Worm (Caenorhabditis elegans) whole organism, late embryonic: Measurements from ENCODE around the gene ZK899.6.

Experiments
- K02D7.2 ChIP-seq: sonication (generic microtip); optimal IDR thresholded peaks from 2 replicates; lab custom pipeline; 2017; ENCODE audit warnings: mild to moderate bottlenecking, missing genetic modification characterization, missing compliant biosample characterization
- K09A11.1 ChIP-seq: sonication (generic microtip); optimal IDR thresholded peaks from 2 replicates; lab custom pipeline; 2017; ENCODE audit warnings: antibody characterized with exemption, mild to moderate bottlenecking, missing genetic modification characterization, missing compliant biosample characterization; ENCODE audit not compliant: insufficient read depth
- T23F11.4 ChIP-seq: fragments of 200-800 bp; sonication (Bioruptor generic); optimal IDR thresholded peaks from 2 replicates; lab custom pipeline; 2018; ENCODE audit warnings: mild to moderate bottlenecking, missing genetic modification characterization, missing compliant biosample characterization
- ahr-1 ChIP-seq: sonication (generic microtip); optimal IDR thresholded peaks from 2 replicates; lab custom pipeline; 2016; ENCODE audit warnings: missing genetic modification characterization, missing compliant biosample characterization
- ceh-18 ChIP-seq: sonication (generic microtip); optimal IDR thresholded peaks from 2 replicates; lab custom pipeline; 2016; ENCODE audit warnings: missing genetic modification characterization, missing compliant biosample characterization
- ceh-22 ChIP-seq: sonication (generic microtip); optimal IDR thresholded peaks from 2 replicates; lab custom pipeline; 2017; ENCODE audit warnings: missing biosample characterization, missing genetic modification characterization
- ceh-24 ChIP-seq: sonication (generic microtip); optimal IDR thresholded peaks from 2 replicates; lab custom pipeline; 2016; ENCODE audit warnings: mild to moderate bottlenecking, missing genetic modification characterization, missing compliant biosample characterization
- ceh-30 ChIP-seq: fragments of 150-350 bp; optimal IDR thresholded peaks from 2 replicates; lab custom pipeline; 2014; ENCODE audit warnings: missing biosample characterization, missing genetic modification characterization
- ceh-31 ChIP-seq: sonication (generic microtip); optimal IDR thresholded peaks from 2 replicates; lab custom pipeline; 2016; ENCODE audit warnings: missing genetic modification characterization, missing compliant biosample characterization
- ceh-34 ChIP-seq: sonication (generic microtip); optimal IDR thresholded peaks from 2 replicates; lab custom pipeline; 2016; ENCODE audit warnings: mild to moderate bottlenecking, missing genetic modification characterization, missing compliant biosample characterization
- ceh-45 ChIP-seq: fragments of 200-800 bp; sonication (Bioruptor generic); IDR thresholded peaks from 2 replicates; pipeline ENCODE4 v1.3.6; 2022; ENCODE audit warnings: missing genetic modification reagents, missing genetic modification characterization, missing compliant biosample characterization
- ceh-9 ChIP-seq: sonication (generic microtip); optimal IDR thresholded peaks from 2 replicates; lab custom pipeline; 2016; ENCODE audit warnings: mild to moderate bottlenecking, missing genetic modification characterization, inconsistent platforms, missing compliant biosample characterization
- che-1 ChIP-seq: sonication (generic microtip); optimal IDR thresholded peaks from 2 replicates; lab custom pipeline; 2016; ENCODE audit warnings: mild to moderate bottlenecking, missing genetic modification characterization, missing compliant biosample characterization
- elt-2 ChIP-seq: sonication (generic microtip); optimal IDR thresholded peaks from 2 replicates; lab custom pipeline; 2016; ENCODE audit warnings: missing genetic modification reagents, missing genetic modification characterization, missing compliant biosample characterization
- fkh-6 ChIP-seq: sonication (generic microtip); optimal IDR thresholded peaks from 2 replicates; lab custom pipeline; 2016; ENCODE audit warnings: missing genetic modification characterization, missing compliant biosample characterization
- gmeb-2 ChIP-seq: sonication (generic microtip); optimal IDR thresholded peaks from 2 replicates; lab custom pipeline; 2016; ENCODE audit warnings: missing genetic modification characterization, inconsistent platforms, missing compliant biosample characterization
- hlh-6 ChIP-seq: sonication (generic microtip); optimal IDR thresholded peaks from 2 replicates; lab custom pipeline; 2016; ENCODE audit warnings: missing genotype, missing genetic modification characterization, missing compliant biosample characterization
- hlh-8 ChIP-seq: sonication (generic microtip); optimal IDR thresholded peaks from 2 replicates; lab custom pipeline; 2016; ENCODE audit warnings: missing genotype, missing genetic modification characterization, missing compliant biosample characterization
- lin-11 ChIP-seq: fragments of 200-800 bp; sonication (Bioruptor generic); optimal IDR thresholded peaks from 2 replicates; lab custom pipeline; 2018; ENCODE audit warnings: mild to moderate bottlenecking, missing genetic modification characterization, missing compliant biosample characterization
- mec-3 ChIP-seq: sonication (generic microtip); optimal IDR thresholded peaks from 2 replicates; lab custom pipeline; 2016; ENCODE audit warnings: borderline replicate concordance, missing genetic modification characterization, missing compliant biosample characterization
- nfya-1 ChIP-seq: sonication (generic microtip); optimal IDR thresholded peaks from 2 replicates; lab custom pipeline; 2017; ENCODE audit warnings: missing genetic modification characterization, mild to moderate bottlenecking, missing compliant biosample characterization, antibody characterized with exemption, moderate library complexity
- nhr-11 ChIP-seq: fragments of 150-350 bp; optimal IDR thresholded peaks from 2 replicates; lab custom pipeline; 2014; ENCODE audit warnings: missing biosample characterization, missing genetic modification characterization
- nhr-232 ChIP-seq: sonication (generic microtip); optimal IDR thresholded peaks from 2 replicates; lab custom pipeline; 2016; ENCODE audit warnings: missing genetic modification characterization, missing compliant biosample characterization
- odd-2 ChIP-seq: sonication (generic microtip); optimal IDR thresholded peaks from 2 replicates; lab custom pipeline; 2017; ENCODE audit warnings: antibody characterized with exemption, mild to moderate bottlenecking, missing genetic modification characterization, missing compliant biosample characterization
- pag-3 ChIP-seq: sonication (generic microtip); optimal IDR thresholded peaks from 2 replicates; lab custom pipeline; 2016; ENCODE audit warnings: missing compliant biosample characterization, missing genetic modification characterization, borderline replicate concordance
- pax-1 ChIP-seq: fragments of 150-350 bp; optimal IDR thresholded peaks from 2 replicates; lab custom pipeline; 2014; ENCODE audit warnings: missing biosample characterization, missing genetic modification characterization
- pha-2 ChIP-seq: sonication (generic microtip); optimal IDR thresholded peaks from 2 replicates; lab custom pipeline; 2017; ENCODE audit warnings: mild to moderate bottlenecking, missing genetic modification characterization, missing compliant biosample characterization
- pha-4 ChIP-seq: fragments of 150-350 bp; optimal IDR thresholded peaks from 2 replicates; lab custom pipeline; 2018; ENCODE audit warnings: missing biosample characterization, missing genetic modification reagents, missing genetic modification characterization
- pros-1 ChIP-seq: fragments of 150-350 bp; optimal IDR thresholded peaks from 2 replicates; lab custom pipeline; 2014; ENCODE audit warnings: missing biosample characterization, missing genetic modification reagents, missing genetic modification characterization
- ref-2 ChIP-seq: sonication (generic microtip); optimal IDR thresholded peaks from 2 replicates; lab custom pipeline; 2016; ENCODE audit warnings: missing genetic modification characterization, missing compliant biosample characterization
- rnt-1 ChIP-seq: sonication (generic microtip); optimal IDR thresholded peaks from 2 replicates; lab custom pipeline; 2016; ENCODE audit warnings: missing genetic modification characterization, missing compliant biosample characterization
- sdc-2 ChIP-seq: sonication (generic microtip); optimal IDR thresholded peaks from 2 replicates; lab custom pipeline; 2016; ENCODE audit warnings: missing genotype, missing genetic modification characterization, missing compliant biosample characterization
- sox-4 ChIP-seq: sonication (generic microtip); optimal IDR thresholded peaks from 2 replicates; lab custom pipeline; 2017; ENCODE audit warnings: mild to moderate bottlenecking, missing genetic modification characterization, inconsistent platforms, missing compliant biosample characterization
- tbx-2 ChIP-seq: sonication (generic microtip); optimal IDR thresholded peaks from 2 replicates; lab custom pipeline; 2016; ENCODE audit warnings: missing genetic modification characterization, missing compliant biosample characterization
- tbx-7 ChIP-seq: sonication (generic microtip); optimal IDR thresholded peaks from 2 replicates; lab custom pipeline; 2016; ENCODE audit warnings: missing genotype, missing genetic modification characterization, missing compliant biosample characterization
- unc-3 ChIP-seq, 2 experiments: fragments of 200-800 bp in 1 of 2; sonication (Bioruptor generic) in 1 of 2; sonication (generic microtip) in 1 of 2; conservative IDR thresholded peaks in 1 of 2; optimal IDR thresholded peaks in 1 of 2; 2 replicates each; pipeline versions ENCODE4 v1.3.6 to Lab custom; 2016 to 2022; ENCODE audit warnings: missing compliant biosample characterization in 2 of 2, missing genetic modification characterization in 2 of 2, missing genetic modification reagents in 1 of 2
- unc-42 ChIP-seq: sonication (generic microtip); optimal IDR thresholded peaks from 2 replicates; lab custom pipeline; 2016; ENCODE audit warnings: missing genotype, missing genetic modification characterization, missing compliant biosample characterization
- zip-5 ChIP-seq: sonication (generic microtip); optimal IDR thresholded peaks from 2 replicates; lab custom pipeline; 2016; ENCODE audit warnings: missing genetic modification characterization, missing compliant biosample characterization

Gene ZK899.6

DNA sequence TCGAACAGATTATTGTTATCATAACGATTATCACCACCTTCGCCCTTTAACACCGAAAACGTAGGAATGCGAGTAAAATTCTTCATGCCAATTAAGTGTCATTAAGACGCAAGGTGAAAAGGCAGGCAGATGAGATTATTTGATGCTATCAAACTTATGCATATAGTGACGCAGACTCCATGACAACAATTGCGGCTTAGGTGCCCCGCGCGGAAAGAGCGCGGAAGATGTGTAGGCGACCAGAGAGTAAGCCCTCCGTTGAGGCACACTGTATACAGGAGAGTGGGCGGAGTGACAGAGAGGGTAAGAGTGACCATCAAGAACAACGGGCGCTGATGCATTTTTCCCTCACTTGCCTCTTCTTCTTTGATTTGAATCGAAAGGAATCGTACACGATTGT, 31.5 kb downstream of the ZK899.6 start:
- TF ChIP-seq pha-4 (tag; lab: Kevin White, UChicago) (no peak), tbx-7 (tag; lab: Kevin White, UChicago) (no peak), pha-2 (peak; percentile 46), ceh-9 (tag; lab: Kevin White, UChicago) (no peak), ceh-30 (no peak), rnt-1 (tag; lab: Kevin White, UChicago) (peak; percentile 24), hlh-6 (tag; lab: Kevin White, UChicago) (peak; percentile 49), mec-3 (tag; lab: Kevin White, UChicago) (no peak), pros-1 (no peak), tbx-2 (peak; percentile 1), gmeb-2 (no peak), K09A11.1 (no peak), ahr-1 (tag; lab: Kevin White, UChicago) (no peak), pax-1 (no peak)

DNA sequence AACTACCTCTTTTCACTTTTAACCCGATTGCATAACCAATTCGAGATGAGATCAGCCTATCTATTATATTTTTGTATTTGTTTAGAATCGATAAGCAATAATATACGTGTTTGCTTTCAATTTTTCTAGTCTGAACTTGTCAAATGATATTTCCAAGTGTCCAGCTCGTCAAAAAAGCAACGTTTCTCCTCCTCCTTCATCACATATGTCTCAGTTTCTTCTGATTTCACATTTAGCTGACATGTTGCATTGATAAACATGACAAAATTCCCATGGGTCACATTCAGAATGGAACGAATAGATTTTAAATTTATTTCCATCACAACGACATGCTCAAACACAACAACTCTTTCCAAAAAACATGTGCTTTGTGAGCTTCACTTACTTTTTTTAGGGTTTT, 36.2 kb downstream of the ZK899.6 start:
- TF ChIP-seq elt-2 (tag; lab: Kevin White, UChicago) (no peak), nfya-1 (tag; lab: Kevin White, UChicago) (no peak), pros-1 (no peak), pha-2 (no peak), K02D7.2 (tag; lab: Kevin White, UChicago) (no peak), lin-11 (no peak), pag-3 (no peak), odd-2 (tag; lab: Kevin White, UChicago) (no peak), ahr-1 (tag; lab: Kevin White, UChicago) (no peak), ceh-24 (tag; lab: Kevin White, UChicago) (no peak), sox-4 (tag; lab: Kevin White, UChicago) (no peak), gmeb-2 (no peak), T23F11.4 (GFP tag; lab: Kevin White, UChicago) (no peak), hlh-8 (tag; lab: Kevin White, UChicago) (no peak), ceh-18 (no peak), mec-3 (tag; lab: Kevin White, UChicago) (no peak)

DNA sequence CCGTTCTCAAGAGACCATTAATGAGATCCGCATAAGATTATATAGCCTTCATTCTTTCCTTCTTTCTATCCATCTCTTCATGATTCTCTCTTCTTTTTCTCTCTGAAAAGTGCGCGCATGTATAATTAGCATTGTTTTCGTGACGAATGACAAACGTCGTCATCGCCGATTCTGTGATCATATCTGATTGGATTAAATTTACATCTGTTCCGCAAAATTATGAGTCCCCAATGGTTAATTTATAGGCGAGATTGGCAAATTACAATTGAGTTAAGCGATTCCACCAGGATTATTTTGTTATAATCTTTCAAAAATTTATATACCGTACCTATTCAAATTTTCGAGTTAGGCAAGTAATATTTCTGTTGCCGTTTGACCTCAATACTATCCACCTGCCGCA, 41.1 kb downstream of the ZK899.6 start:
- TF ChIP-seq che-1 (tag; lab: Kevin White, UChicago) = no peak
- TF ChIP-seq unc-42 (tag; lab: Kevin White, UChicago) = peak; percentile 57
- TF ChIP-seq nhr-11 (tag; lab: Kevin White, UChicago) = no peak
- no peak for TF ChIP-seq unc-3 (GFP tag; conservative IDR thresholded peaks at IDR 0.05; lab: Robert Waterston, UW)
- TF ChIP-seq unc-3 (tag; optimal IDR thresholded peaks at IDR 0.05; lab: Kevin White, UChicago) = no peak
- no peak for TF ChIP-seq tbx-7 (tag; lab: Kevin White, UChicago)
- TF ChIP-seq ceh-22 = no peak
- TF ChIP-seq nhr-232 (tag; lab: Kevin White, UChicago) = no peak
- no peak for TF ChIP-seq elt-2 (tag; lab: Kevin White, UChicago)

DNA sequence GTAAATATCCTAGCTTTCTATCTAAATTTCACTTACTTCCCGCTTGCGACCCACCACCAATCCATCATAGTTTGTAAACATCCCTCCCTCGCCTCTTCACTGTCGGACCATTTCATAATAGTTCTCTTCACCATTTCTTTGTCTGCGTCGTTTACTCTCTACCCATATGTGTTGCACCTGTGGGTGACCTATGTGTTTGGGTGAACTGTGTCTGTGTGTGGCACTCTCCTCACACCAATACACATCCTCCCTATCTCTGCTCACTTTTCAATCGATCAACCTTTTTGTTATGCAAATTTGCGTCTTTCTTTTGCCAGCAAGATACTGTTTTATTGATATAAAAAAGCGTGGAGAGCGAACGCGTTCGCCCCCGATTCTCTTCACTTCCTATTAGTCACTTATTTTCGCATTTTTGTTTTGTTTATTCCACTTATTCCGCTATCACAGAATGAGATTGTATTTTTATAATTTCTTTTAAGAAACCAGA, 41.8 kb downstream of the ZK899.6 start:
- TF ChIP-seq nfya-1 (tag; lab: Kevin White, UChicago) (no peak), tbx-2 (peak; percentile 8), pax-1 (no peak), gmeb-2 (no peak), zip-5 (tag; lab: Kevin White, UChicago) (no peak), ceh-31 (tag; lab: Kevin White, UChicago) (peak; percentile 13), ref-2 (tag; lab: Kevin White, UChicago) (peak; percentile 1)

DNA sequence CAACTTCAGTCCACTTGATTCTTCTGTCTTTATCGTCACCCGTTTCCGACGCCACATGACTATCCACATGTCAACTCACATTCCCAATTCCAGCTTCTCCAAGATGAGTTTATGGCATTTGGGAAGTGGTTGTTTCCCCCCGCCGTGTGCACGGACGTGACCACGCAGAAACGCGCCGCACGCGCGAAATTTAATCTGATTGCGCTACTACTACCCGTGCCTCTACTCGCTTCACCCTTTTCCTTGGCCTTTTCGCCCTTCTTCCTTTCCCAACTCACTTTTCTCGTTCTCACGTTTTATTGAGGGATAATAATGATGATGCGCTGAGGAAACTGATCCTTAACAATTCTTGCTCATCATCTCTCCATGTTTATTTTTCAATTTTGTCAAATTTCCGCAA, 43.2 kb downstream of the ZK899.6 start:
- peak; percentile 20 for TF ChIP-seq ceh-31 (tag; lab: Kevin White, UChicago)
- TF ChIP-seq K02D7.2 (tag; lab: Kevin White, UChicago) = no peak
- peak; percentile 3 for TF ChIP-seq sdc-2 (tag; lab: Kevin White, UChicago)
- TF ChIP-seq ceh-45 (GFP tag; lab: Robert Waterston, UW) = 0 out of 2 replicates have a peak, but pooled peaks have one; percentile 39
- peak; percentile 24 for TF ChIP-seq fkh-6 (tag; lab: Kevin White, UChicago)
- TF ChIP-seq gmeb-2 = no peak
- TF ChIP-seq unc-42 (tag; lab: Kevin White, UChicago) = peak; percentile 96
- peak; percentile 37 for TF ChIP-seq ceh-34 (tag; lab: Kevin White, UChicago)
- TF ChIP-seq, all 69 proteins: peak for 6
